Worm (Caenorhabditis elegans): Measurements from ENCODE around the gene pro-1.
A peak's percentile ranks its signal among the peaks of the same experiment; 100 is the strongest.

Gene pro-1

DNA sequence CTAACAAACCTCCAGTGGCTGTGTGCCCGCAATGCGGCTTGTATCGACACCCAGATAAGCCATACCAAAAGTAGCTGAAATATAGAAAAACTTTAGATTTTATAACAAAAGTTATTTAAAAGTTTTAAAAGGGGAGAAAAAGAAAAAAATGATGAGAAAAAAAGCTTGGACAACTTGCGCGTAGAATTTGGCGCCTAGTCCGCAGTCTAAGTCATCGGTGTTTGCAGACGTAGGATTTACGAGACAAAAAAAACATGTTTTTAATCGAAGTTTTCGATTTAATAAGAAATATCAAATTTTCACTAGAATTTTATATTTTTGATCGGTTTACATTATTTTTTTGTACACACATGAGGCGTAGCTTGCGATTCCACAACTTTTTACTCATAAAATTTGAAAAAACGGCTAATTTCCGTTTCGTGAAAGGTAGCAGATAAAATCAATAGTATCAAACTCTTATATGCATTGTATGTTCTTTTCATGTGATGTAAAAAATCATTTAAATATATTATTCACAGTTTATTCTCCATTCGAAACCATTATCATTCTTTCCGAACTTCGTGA lies at the start of gene pro-1:
TSS of gene pro-1 (minus strand) at position 74 of the 564 bp plus-strand sequence.
- TF ChIP-seq unc-62 (GFP tag; optimal IDR thresholded peaks at IDR 0.05), result no peak

DNA sequence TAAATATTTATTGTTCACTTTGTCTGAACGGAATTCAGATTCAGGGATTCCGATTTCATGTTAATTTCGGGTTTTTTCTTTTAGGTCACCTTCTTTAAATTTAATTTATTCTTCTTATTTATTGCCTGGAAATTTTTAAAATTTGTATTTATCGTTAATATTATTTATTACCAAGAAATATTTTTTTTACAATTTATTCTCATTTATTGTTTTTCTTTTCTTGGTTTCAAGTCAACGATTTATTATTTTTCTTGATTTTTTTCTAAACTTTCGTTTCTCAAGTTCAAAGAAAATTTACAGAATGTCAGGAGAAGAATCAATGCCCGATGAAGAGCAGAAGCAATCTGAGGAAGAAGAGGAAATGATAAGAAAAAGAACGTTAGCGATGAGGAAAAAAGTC lies 45.9 kb upstream of the pro-1 start, which contains the start of gene crn-3:
TSS of gene crn-3 (plus strand) at position 301 of the 400 bp plus-strand sequence.
- TF ChIP-seq unc-62 (GFP tag; optimal IDR thresholded peaks at IDR 0.05), result no peak

DNA sequence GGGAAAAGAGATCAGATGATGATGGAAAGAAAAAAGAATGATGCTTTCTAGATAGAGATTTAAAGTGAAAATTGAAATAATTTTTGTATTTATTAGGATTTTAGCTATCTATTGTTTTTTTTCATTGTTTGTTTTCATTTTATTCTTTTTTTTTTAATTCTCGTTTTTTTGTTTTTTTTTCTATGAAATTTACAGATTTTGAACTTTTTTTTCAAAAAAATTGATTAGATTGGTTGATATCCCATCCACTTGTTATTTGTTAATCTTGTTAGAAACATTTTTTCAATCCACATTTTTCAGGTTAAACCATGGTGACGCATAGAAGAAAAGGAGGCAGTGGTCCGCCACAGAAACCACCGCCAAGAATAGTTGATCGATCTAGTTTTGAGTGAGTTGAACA lies 42.2 kb upstream of the pro-1 start, which contains the start of gene algn-9:
TSS of gene algn-9 (plus strand) at position 301 of the 400 bp plus-strand sequence.
- TF ChIP-seq unc-62 (GFP tag; optimal IDR thresholded peaks at IDR 0.05), result no peak

DNA sequence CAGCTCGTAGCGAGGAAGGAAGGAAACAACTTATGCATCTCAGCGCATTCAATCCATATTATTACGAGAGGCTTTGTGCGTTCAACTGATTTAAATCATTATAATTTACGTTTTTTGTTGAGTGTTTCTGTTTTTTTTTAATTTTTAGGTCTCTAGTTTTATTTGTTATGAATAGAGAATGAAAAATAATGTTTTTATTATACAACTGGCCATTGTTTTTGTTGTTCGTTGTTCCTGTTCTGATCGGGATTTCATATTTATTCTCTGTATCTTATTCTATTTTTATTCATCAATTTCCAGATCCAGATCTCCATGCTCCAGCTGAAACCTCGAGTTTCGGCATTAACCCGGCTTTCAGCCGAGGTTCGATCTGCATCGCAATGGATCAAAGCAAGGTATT lies 40.5 kb upstream of the pro-1 start, which contains the start of gene mrps-22:
TSS of gene mrps-22 (plus strand) at position 301 of the 400 bp plus-strand sequence.
- TF ChIP-seq unc-62 (GFP tag; optimal IDR thresholded peaks at IDR 0.05), result no peak

DNA sequence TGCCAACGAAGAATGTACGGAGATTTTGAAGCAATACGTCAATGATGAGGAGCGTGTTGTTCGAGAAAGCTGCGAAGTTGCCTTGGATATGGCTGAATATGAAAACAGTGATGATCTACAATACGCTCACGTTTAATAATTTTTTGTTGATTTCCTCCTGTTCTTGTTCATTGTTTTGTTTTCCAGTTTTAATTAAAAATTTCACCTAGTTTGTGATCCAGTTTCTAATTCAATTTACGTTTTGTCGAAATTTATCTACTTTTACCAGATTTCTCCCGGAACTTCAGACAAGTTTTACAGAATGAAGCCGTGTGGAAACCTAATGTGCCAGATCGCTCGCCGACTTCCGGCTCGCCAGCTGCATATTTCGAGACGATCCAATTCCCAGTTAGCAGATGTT lies 39.0 kb upstream of the pro-1 start, which contains the start of gene dap-3:
TSS of gene dap-3 (plus strand) at position 301 of the 400 bp plus-strand sequence.
- TF ChIP-seq unc-62 (GFP tag; optimal IDR thresholded peaks at IDR 0.05), result no peak

DNA sequence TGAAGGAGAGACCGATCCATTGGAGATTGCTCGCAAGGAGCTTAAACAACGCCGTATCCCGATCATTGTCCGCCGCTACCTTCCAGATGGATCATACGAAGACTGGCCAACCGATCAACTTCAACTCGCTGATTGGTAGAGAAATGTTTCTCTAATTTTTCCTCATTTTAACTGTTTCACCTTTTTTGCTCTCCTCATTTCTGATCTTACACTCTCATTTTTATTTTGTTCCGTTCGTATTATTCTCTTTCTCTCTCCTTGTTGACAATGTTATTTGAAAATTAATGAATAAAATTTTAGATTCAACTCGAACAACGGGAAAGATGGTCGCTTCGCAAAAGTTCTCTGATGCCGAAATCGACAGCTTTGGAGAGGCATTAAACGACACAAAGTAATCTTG lies 37.9 kb upstream of the pro-1 start, which contains the start of gene dohh-1:
TSS of gene dohh-1 (plus strand) at position 301 of the 400 bp plus-strand sequence.
- TF ChIP-seq unc-62 (GFP tag; optimal IDR thresholded peaks at IDR 0.05), result no peak

DNA sequence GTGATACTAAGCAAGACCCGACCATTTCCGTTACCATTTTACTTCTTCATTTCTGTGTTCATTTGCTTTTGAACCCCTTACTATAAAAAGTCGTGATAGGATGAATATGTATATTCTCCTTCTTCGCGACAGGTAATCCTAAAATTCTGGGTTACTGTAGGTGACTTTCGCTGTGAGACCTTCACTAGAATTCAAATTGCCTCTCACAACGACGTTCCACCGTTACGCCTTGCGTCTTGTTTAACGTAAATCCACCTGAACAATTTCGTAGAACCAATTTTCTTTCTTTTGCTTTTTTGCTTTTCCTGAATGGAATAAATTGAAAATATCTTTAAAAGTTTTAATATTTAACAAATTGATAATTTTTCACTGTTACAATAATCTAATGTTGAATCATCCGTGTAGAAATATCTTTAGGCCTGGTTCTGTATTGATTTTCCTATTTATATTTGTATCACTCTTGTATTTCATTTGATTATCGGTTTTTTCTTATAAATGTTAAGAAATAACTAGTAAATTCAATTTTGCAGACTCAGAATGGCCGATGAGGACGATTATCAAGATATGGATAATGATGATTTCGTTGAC lies 37.1 kb upstream of the pro-1 start, which contains the start of gene rpb-6:
TSS of gene rpb-6 (plus strand) at position 538 of the 588 bp plus-strand sequence.
- no peak for TF ChIP-seq unc-62 (GFP tag; optimal IDR thresholded peaks at IDR 0.05)

DNA sequence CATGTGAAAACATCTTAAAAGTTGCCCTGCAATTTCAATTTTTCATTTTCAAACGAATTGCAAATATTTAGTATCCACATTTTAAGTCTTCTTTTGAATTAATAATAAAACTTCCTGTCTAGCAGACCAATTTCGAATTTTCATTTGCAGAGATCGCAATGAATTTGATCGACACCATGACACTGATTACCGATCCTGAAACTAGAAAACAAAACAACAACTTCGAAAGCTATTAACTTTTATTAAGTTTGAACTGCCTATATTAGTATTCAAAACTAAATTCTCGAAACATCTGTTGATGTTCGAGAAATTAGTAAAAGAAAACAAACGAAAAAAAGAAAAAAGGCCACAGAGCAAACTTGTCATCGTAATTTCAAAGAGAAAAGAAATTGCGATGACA lies 32.4 kb upstream of the pro-1 start:
- no peak for TF ChIP-seq unc-62 (GFP tag; optimal IDR thresholded peaks at IDR 0.05)

DNA sequence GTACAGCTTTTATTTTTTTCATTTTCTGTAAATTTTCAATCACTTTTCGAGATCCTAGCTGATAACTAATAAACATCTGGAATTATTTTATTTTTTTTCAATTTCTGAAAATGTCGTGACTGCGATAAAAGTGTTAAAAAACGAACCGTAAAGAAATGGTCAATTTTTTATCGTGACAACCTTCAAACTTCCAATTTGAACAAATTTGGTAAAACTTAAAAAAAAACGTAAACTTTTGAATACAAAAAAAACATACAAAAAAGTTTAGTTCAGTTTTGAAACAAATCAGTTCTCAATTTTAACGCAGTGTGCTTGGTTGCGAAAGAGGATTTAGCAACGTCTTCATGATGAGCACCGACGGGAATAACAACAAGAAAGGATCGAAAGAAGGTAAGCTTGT lies 30.2 kb upstream of the pro-1 start, which contains the start of gene C06A1.3:
TSS of gene C06A1.3 (plus strand) at position 301 of the 400 bp plus-strand sequence.
- TF ChIP-seq unc-62 (GFP tag; optimal IDR thresholded peaks at IDR 0.05), result no peak

DNA sequence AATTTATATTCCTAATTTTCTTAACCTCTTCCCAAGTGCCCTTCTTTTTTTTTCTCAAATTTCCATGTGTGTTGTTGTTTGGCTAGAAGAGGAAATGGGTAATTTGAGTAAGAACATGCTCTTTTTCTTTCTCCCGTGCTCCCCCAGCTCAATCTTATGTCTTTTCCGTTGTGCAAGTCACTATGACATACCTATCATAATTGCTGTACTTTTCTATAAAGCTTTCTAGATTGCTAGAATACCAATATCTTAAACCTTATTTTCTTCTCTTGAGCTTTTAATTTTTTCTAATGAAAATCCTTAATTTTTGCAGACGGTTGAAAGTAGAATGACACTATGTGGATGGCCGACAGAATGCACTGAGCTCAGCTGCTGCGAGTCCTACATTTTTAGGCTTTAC lies 28.5 kb upstream of the pro-1 start, which contains the start of gene txt-13:
TSS of gene txt-13 (plus strand) at position 301 of the 400 bp plus-strand sequence.
- no peak for TF ChIP-seq unc-62 (GFP tag; optimal IDR thresholded peaks at IDR 0.05)

DNA sequence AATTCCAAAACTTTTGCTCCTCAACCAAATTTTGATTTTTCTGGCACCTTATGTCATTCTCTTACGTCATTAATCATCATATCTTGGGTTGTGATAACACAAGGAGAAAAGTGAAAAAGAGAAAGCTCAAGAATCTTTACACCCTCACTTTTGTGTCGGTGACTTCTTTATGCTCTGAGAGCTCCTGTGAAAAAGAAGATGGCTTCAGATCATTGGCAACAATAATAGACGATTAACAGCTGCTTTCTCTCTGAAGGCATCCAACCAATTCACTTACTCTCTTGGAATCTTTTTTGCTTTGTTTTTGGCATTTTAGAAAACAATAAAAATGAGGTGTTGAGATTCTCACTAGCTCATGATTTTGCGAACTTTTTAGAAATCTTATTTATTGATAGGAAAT lies 27.7 kb upstream of the pro-1 start:
- TF ChIP-seq unc-62 (GFP tag; optimal IDR thresholded peaks at IDR 0.05), result no peak

DNA sequence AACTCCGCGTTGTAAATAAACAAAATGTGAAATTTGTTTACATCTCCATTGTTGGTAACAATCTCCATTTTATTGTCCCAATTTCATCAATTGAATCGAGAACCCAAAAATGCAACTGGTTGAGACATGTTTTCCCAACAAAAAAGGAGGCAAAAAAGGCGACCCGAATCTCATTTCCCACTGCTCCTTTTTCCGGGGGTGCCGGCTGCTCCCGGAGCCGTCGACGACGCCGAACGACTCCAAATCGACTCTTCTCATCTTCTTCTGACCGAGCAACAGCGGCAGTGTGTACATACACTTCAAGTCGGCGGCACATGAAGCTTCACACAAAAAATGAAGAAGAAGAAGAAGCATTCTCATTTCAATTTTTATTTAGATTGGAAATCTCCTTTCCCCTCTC lies 24.7 kb upstream of the pro-1 start:
- no peak for TF ChIP-seq unc-62 (GFP tag; optimal IDR thresholded peaks at IDR 0.05)

DNA sequence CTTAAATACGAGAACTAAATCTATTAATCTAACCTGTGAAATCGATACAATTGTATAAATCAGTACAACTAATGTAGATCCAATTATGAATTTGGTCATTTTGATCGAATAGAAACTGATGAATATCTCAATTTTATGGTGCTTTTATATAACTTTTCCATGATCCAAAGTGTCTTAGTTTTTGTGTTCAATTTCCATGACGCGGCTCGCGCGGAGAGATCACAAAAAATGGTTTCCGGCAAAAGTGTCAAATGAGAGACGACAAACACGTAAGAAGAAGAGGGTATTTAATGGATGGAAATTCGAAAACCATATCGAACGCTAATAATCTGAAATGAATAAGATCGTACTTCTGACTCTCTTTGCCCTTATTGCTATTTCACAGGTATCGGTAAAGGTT lies 22.8 kb upstream of the pro-1 start, which contains the start of the genes C06A1.6 and C06A1.7:
TSS of gene C06A1.6 (minus strand) at position 101 of the 400 bp plus-strand sequence.
TSS of gene C06A1.7 (plus strand) at position 314 of the 400 bp plus-strand sequence.
- no peak for TF ChIP-seq unc-62 (GFP tag; optimal IDR thresholded peaks at IDR 0.05)

DNA sequence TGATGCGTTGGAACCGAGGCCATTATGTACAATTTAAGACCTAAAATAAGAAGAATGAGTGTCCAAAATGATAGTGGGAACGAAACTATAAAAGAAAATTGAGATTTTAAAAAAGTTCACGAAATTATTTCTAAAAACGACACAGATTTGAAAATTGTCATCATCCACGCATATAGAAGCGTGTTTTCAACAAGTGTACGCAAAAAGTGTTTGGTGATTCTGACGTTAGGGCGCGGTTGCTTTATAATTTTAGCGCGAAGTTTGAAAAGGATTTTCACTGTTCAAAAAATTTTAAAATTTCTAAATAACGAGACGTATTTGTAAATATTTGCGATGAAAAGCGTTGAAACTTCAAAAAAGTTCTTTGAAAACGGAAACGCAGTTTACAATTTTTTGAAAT lies 21.6 kb upstream of the pro-1 start, which contains the start of gene cdc-48.1:
TSS of gene cdc-48.1 (minus strand) at position 40 of the 400 bp plus-strand sequence.
- peak; percentile 74 for TF ChIP-seq unc-62 (GFP tag; optimal IDR thresholded peaks at IDR 0.05)

DNA sequence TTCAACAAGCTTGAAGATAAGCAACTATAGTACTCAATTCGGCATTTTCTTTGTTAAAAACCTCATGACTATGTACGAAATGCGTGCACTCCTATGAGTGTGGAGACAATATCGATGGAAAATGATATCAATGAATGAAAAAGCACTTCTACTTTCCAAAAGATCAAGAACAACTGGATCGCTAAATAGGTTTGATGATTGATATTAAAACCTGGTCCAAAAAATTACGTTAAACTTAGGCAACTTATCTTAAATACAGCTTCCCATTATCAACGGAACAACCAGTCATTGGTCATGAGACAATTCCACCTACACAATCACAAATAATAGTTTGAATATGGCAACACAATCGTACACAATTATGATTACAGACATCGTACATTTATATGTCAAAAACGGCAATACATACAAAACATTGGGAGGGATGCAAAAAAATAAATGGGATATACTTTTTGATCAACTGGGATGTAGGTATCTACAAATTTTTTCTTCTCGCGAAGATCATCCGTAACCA lies 17.9 kb upstream of the pro-1 start:
- no peak for TF ChIP-seq unc-62 (GFP tag; optimal IDR thresholded peaks at IDR 0.05)

DNA sequence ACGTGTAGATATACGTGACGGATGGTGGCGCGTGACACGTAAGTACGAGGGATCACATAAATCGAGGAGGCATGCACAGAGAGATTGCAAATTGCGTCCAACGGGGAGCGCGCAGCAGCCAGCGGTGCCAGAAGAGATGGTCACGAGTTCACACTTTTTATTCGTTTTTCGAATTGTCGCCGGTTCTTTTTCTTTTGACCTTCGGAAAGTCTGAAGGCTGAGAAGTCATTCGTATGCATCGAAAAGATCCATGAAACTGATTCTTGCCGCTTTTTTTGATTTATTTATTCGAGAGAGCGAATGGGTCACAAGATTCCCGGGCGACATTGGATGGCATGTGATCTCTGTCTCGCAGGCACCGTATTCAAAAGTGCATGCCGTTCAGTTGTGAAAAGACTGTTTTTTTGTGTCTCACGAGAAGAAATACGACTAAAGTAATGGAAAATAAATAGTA lies 17.2 kb upstream of the pro-1 start:
- TF ChIP-seq unc-62 (GFP tag; optimal IDR thresholded peaks at IDR 0.05), result no peak

Data from whole organism, dauer.